Fruit fly (Drosophila melanogaster): ENCODE measurements around the gene Pex3.

Pex3 gene

dm6 chr3L:15172404-15173055 is 28.4 kb downstream of the Pex3 start:
- no peak for TF ChIP-seq CG17801 (GFP tag; optimal IDR thresholded peaks at IDR 0.05; ENCODE audit: partially characterized antibody)

- TF ChIP-seq CG17801 (GFP tag; optimal IDR thresholded peaks at IDR 0.05; ENCODE audit: partially characterized antibody), result no peak
Observed at dm6 chr3L:15174086-15174485, 29.9 kb downstream of the Pex3 start.

DNA sequence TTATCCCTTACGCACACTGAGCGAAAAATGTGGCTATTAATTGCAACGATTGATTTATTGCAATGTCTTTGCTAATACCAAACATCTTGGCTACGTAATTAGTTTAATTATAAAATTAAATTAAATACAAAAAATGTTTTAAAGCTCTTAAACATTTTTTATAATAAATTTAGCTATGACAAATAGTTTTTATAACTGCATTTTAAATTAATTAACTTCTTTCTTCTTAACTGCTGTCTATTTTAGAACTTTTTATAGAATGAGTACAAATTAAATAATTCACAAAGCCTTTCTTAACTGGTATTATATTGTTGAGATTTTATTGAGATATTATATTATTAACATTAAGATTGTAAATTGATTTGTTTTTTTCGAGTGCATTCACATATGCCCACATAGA is 30.7 kb downstream of the Pex3 start:
- TF ChIP-seq CG17801 (GFP tag; optimal IDR thresholded peaks at IDR 0.05; ENCODE audit: partially characterized antibody), result no peak

dm6 chr3L:15176641-15177215 is 32.6 kb downstream of the Pex3 start:
- TF ChIP-seq CG17801 (GFP tag; optimal IDR thresholded peaks at IDR 0.05; ENCODE audit: partially characterized antibody), result no peak

- TF ChIP-seq CG17801 (GFP tag; optimal IDR thresholded peaks at IDR 0.05; ENCODE audit: partially characterized antibody), result no peak
Observed at dm6 chr3L:15178618-15179017, 34.5 kb downstream of the Pex3 start.

DNA sequence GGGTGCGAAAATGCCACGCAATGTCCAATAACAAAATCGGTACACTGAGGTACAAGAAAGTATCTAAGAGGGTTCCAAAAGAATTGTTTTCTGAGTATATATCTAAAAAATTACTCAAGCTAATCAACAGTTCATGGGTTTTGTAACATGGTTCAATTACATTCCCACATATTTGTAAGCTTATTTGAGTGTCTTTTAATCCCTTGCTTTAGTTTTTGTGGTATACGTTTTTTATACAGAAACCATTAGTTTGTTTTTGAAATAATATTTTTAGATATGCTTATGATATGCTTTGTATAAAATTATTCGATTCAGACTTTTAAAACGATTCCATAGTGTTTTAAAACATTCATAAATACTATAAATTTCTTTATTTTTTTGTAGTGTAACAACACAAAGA is 36.7 kb downstream of the Pex3 start:
- TF ChIP-seq CG17801 (GFP tag; optimal IDR thresholded peaks at IDR 0.05; ENCODE audit: partially characterized antibody), result no peak

dm6 chr3L:15187782-15188181 is 43.6 kb downstream of the Pex3 start:
- no peak for TF ChIP-seq CG17801 (GFP tag; optimal IDR thresholded peaks at IDR 0.05; ENCODE audit: partially characterized antibody)

- no peak for TF ChIP-seq CG17801 (GFP tag; optimal IDR thresholded peaks at IDR 0.05; ENCODE audit: partially characterized antibody)
Observed at dm6 chr3L:15188735-15189134, 44.6 kb downstream of the Pex3 start.

- no peak for TF ChIP-seq CG17801 (GFP tag; optimal IDR thresholded peaks at IDR 0.05; ENCODE audit: partially characterized antibody)
Observed at dm6 chr3L:15189707-15190106, 45.6 kb downstream of the Pex3 start.

- no peak for TF ChIP-seq CG17801 (GFP tag; optimal IDR thresholded peaks at IDR 0.05; ENCODE audit: partially characterized antibody)
Observed at dm6 chr3L:15192172-15192571, 48.0 kb downstream of the Pex3 start.

dm6 chr3L:15195548-15195947 is 51.4 kb downstream of the Pex3 start:
- TF ChIP-seq CG17801 (GFP tag; optimal IDR thresholded peaks at IDR 0.05; ENCODE audit: partially characterized antibody), result no peak
